Worm (Caenorhabditis elegans) whole organism, late embryonic: ENCODE measurements around the gene bus-8B.
A peak's percentile ranks its signal among the peaks of the same experiment; 100 is the strongest.

Source experiments
- F13H6.1 ChIP-seq: sonication (generic microtip); optimal IDR thresholded peaks from 2 replicates; lab custom pipeline; 2016; ENCODE audit warnings: missing genetic modification characterization, missing compliant biosample characterization
- dmd-4 ChIP-seq: sonication (generic microtip); optimal IDR thresholded peaks from 2 replicates; lab custom pipeline; 2016; ENCODE audit warnings: borderline replicate concordance, missing genetic modification characterization, missing compliant biosample characterization
- hlh-30 ChIP-seq: sonication (generic microtip); optimal IDR thresholded peaks from 2 replicates; lab custom pipeline; 2017; ENCODE audit warnings: antibody characterized with exemption, missing genetic modification characterization, missing compliant biosample characterization; ENCODE audit not compliant: insufficient read depth
- hlh-8 ChIP-seq: sonication (generic microtip); optimal IDR thresholded peaks from 2 replicates; lab custom pipeline; 2016; ENCODE audit warnings: missing genotype, missing genetic modification characterization, missing compliant biosample characterization
- pax-1 ChIP-seq: fragments of 150-350 bp; optimal IDR thresholded peaks from 2 replicates; lab custom pipeline; 2014; ENCODE audit warnings: missing biosample characterization, missing genetic modification characterization
- pha-4 ChIP-seq: fragments of 150-350 bp; optimal IDR thresholded peaks from 2 replicates; lab custom pipeline; 2018; ENCODE audit warnings: missing biosample characterization, missing genetic modification reagents, missing genetic modification characterization
- zip-5 ChIP-seq: sonication (generic microtip); optimal IDR thresholded peaks from 2 replicates; lab custom pipeline; 2016; ENCODE audit warnings: missing genetic modification characterization, missing compliant biosample characterization

ce11 chrX:5475164-5475576, 18.0 kb upstream of the bus-8B start:
- TF ChIP-seq F13H6.1 (tag; lab: Kevin White, UChicago) (peak; percentile 55), pha-4 (tag; lab: Kevin White, UChicago) (no peak), zip-5 (tag; lab: Kevin White, UChicago) (no peak), dmd-4 (no peak), pax-1 (tag; lab: Kevin White, UChicago) (peak; percentile 78), hlh-30 (tag; lab: Kevin White, UChicago) (peak; percentile 90), hlh-8 (no peak)
